Fruit fly (Drosophila melanogaster) whole organism, embryonic: ENCODE measurements around the gene Shaw.

Experiments
- Abd-B ChIP-seq: fragments of 200-800 bp; sonication (Bioruptor generic); optimal IDR thresholded peaks from 2 replicates; lab custom pipeline; 2018; ENCODE audit warnings: missing biosample characterization, mild to moderate bottlenecking, missing genetic modification characterization, moderate library complexity
- CG10209 ChIP-seq: fragments of 200-800 bp; sonication (Bioruptor generic); optimal IDR thresholded peaks from 3 replicates; lab custom pipeline; 2017; ENCODE audit warnings: missing biosample characterization, mild to moderate bottlenecking, missing genetic modification characterization, missing genetic modification reagents
- CG11723 ChIP-seq: fragments of 200-800 bp; sonication (Bioruptor generic); optimal IDR thresholded peaks from 2 replicates; lab custom pipeline; 2017; ENCODE audit warnings: missing biosample characterization, mild to moderate bottlenecking, missing genetic modification characterization
- CG12236 ChIP-seq: fragments of 200-800 bp; sonication (Bioruptor generic); optimal IDR thresholded peaks from 2 replicates; lab custom pipeline; 2016; ENCODE audit warnings: missing biosample characterization, missing genetic modification characterization
- CG14710 ChIP-seq: fragments of 200-800 bp; sonication (Bioruptor generic); optimal IDR thresholded peaks from 3 replicates; lab custom pipeline; 2019; ENCODE audit warnings: missing biosample characterization, mild to moderate bottlenecking, missing genetic modification characterization, moderate library complexity
- CG15601 ChIP-seq: fragments of 200-800 bp; sonication (Bioruptor generic); optimal IDR thresholded peaks from 3 replicates; lab custom pipeline; 2019; ENCODE audit warnings: missing biosample characterization, mild to moderate bottlenecking, missing genetic modification characterization, moderate library complexity
- CG16779 ChIP-seq: fragments of 200-800 bp; sonication (Bioruptor generic); IDR thresholded peaks from 2 replicates; pipeline ENCODE4 v1.3.6; 2022; ENCODE audit warnings: missing biosample characterization, missing genetic modification characterization
- CG2202 ChIP-seq: fragments of 200-800 bp; sonication (Bioruptor generic); optimal IDR thresholded peaks from 2 replicates; lab custom pipeline; 2018; ENCODE audit warnings: missing biosample characterization, mild to moderate bottlenecking, missing genetic modification characterization
- CG2678 ChIP-seq: fragments of 200-800 bp; sonication (Bioruptor generic); optimal IDR thresholded peaks from 3 replicates; lab custom pipeline; 2019; ENCODE audit warnings: missing biosample characterization, mild to moderate bottlenecking, missing genetic modification characterization, moderate library complexity
- CG2712 ChIP-seq: fragments of 200-800 bp; optimal IDR thresholded peaks from 3 replicates; lab custom pipeline; 2019; ENCODE audit warnings: missing biosample characterization, mild to moderate bottlenecking, missing genetic modification characterization, moderate library complexity
- CG31441 ChIP-seq: fragments of 200-800 bp; sonication (Bioruptor generic); IDR thresholded peaks from 2 replicates; pipeline ENCODE4 v1.3.6; 2022; ENCODE audit warnings: missing biosample characterization, missing genetic modification characterization
- CG32772 ChIP-seq: fragments of 200-800 bp; sonication (Bioruptor generic); IDR thresholded peaks from 2 replicates; pipeline ENCODE4 v1.3.6; 2022; ENCODE audit warnings: missing biosample characterization, missing genetic modification characterization
- CG33557 ChIP-seq: fragments of 200-800 bp; sonication (Bioruptor generic); optimal IDR thresholded peaks from 2 replicates; lab custom pipeline; 2019; ENCODE audit warnings: missing biosample characterization, mild to moderate bottlenecking, missing genetic modification characterization, moderate library complexity
- CG4282 ChIP-seq: fragments of 200-800 bp; sonication (Bioruptor generic); optimal IDR thresholded peaks from 2 replicates; lab custom pipeline; 2016; ENCODE audit warnings: missing biosample characterization, missing genetic modification characterization
- CG7556 ChIP-seq: fragments of 200-800 bp; sonication (Bioruptor generic); optimal IDR thresholded peaks from 2 replicates; lab custom pipeline; 2017; ENCODE audit warnings: missing biosample characterization, mild to moderate bottlenecking, missing genetic modification characterization
- CG8388 ChIP-seq: fragments of 200-800 bp; sonication (Bioruptor generic); optimal IDR thresholded peaks from 2 replicates; lab custom pipeline; 2019; ENCODE audit warnings: missing biosample characterization, mild to moderate bottlenecking, missing genetic modification characterization, moderate library complexity
- CG9437 ChIP-seq: fragments of 200-800 bp; sonication (Bioruptor generic); optimal IDR thresholded peaks from 2 replicates; lab custom pipeline; 2018; ENCODE audit warnings: missing biosample characterization, mild to moderate bottlenecking, missing genetic modification characterization
- Deaf1 ChIP-seq: fragments of 200-800 bp; optimal IDR thresholded peaks from 3 replicates; lab custom pipeline; 2019; ENCODE audit warnings: missing biosample characterization, mild to moderate bottlenecking, missing genetic modification characterization, moderate library complexity
- Eip74EF ChIP-seq, 2 experiments: fragments of 200-800 bp in 1 of 2; fragments of >200 bp in 1 of 2; sonication (Bioruptor generic) in 1 of 2; optimal IDR thresholded peaks; 2 replicates each; lab custom pipeline; 2017 to 2019; ENCODE audit warnings: missing biosample characterization in 2 of 2, missing genetic modification characterization in 2 of 2, mild to moderate bottlenecking in 1 of 2, moderate library complexity in 1 of 2
- Ets65A ChIP-seq: fragments of 200-800 bp; sonication (Bioruptor generic); peaks from one replicate; lab custom pipeline; 2016; ENCODE audit warnings: missing biosample characterization, missing genetic modification characterization
- Fer1 ChIP-seq: fragments of 200-800 bp; sonication (Bioruptor generic); optimal IDR thresholded peaks from 2 replicates; lab custom pipeline; 2017; ENCODE audit warnings: missing biosample characterization, mild to moderate bottlenecking, missing genetic modification characterization
- HLH3B ChIP-seq: fragments of 200-800 bp; sonication (Bioruptor generic); IDR thresholded peaks from 2 replicates; pipeline ENCODE4 v1.3.6; 2022; ENCODE audit warnings: missing biosample characterization, missing genetic modification characterization
- Hr78 ChIP-seq, 2 experiments: fragments of 200-800 bp in 1 of 2; fragments of >200 bp in 1 of 2; sonication (Bioruptor generic) in 1 of 2; optimal IDR thresholded peaks; 2 replicates each; lab custom pipeline; 2017 to 2019; ENCODE audit warnings: missing biosample characterization in 2 of 2, missing genetic modification characterization in 2 of 2, mild to moderate bottlenecking in 1 of 2, moderate library complexity in 1 of 2
- Nf-YC ChIP-seq: fragments of 200-800 bp; optimal IDR thresholded peaks from 3 replicates; lab custom pipeline; 2019; ENCODE audit warnings: missing biosample characterization, mild to moderate bottlenecking, missing genetic modification characterization, moderate library complexity
- NfI ChIP-seq: fragments of 200-800 bp; sonication (Bioruptor generic); optimal IDR thresholded peaks from 3 replicates; lab custom pipeline; 2018; ENCODE audit warnings: missing biosample characterization, mild to moderate bottlenecking, missing genetic modification characterization, moderate library complexity
- Sox100B ChIP-seq: fragments of 200-800 bp; sonication (Bioruptor generic); optimal IDR thresholded peaks from 3 replicates; lab custom pipeline; 2018; ENCODE audit warnings: missing biosample characterization, mild to moderate bottlenecking, missing genetic modification characterization
- Tbp ChIP-seq: fragments of >200 bp; optimal IDR thresholded peaks from 2 replicates; lab custom pipeline; 2018; ENCODE audit warnings: missing biosample characterization, missing genetic modification characterization
- bowl ChIP-seq: fragments of 200-800 bp; sonication (Bioruptor generic); IDR thresholded peaks from 2 replicates; pipeline ENCODE4 v1.3.6; 2022; ENCODE audit warnings: missing biosample characterization, missing genetic modification characterization
- bsh ChIP-seq, 2 experiments: fragments of 200-800 bp; sonication (Bioruptor generic); optimal IDR thresholded peaks; 2 replicates each; lab custom pipeline; 2017 to 2018; ENCODE audit warnings: mild to moderate bottlenecking in 2 of 2, missing biosample characterization in 2 of 2, missing genetic modification characterization in 2 of 2, moderate library complexity in 1 of 2
- danr ChIP-seq: fragments of 200-800 bp; sonication (Bioruptor generic); IDR thresholded peaks from 2 replicates; pipeline ENCODE4 v1.3.6; 2022; ENCODE audit warnings: missing biosample characterization, missing genetic modification characterization
- exex ChIP-seq: fragments of 200-800 bp; sonication (Bioruptor generic); optimal IDR thresholded peaks from 4 replicates; lab custom pipeline; 2018; ENCODE audit warnings: missing biosample characterization, mild to moderate bottlenecking, missing genetic modification characterization, moderate library complexity
- gcm ChIP-seq: fragments of 200-800 bp; sonication (Bioruptor generic); optimal IDR thresholded peaks from 2 replicates; lab custom pipeline; 2019; ENCODE audit warnings: missing biosample characterization, mild to moderate bottlenecking, missing genetic modification characterization, moderate library complexity
- hb ChIP-seq: fragments of 200-800 bp; sonication (Bioruptor generic); IDR thresholded peaks from 3 replicates; pipeline ENCODE4 v1.3.6; 2022; ENCODE audit warnings: missing biosample characterization, missing genetic modification characterization; ENCODE audit not compliant: partially characterized antibody
- odd ChIP-seq: fragments of 200-800 bp; sonication (Bioruptor generic); optimal IDR thresholded peaks from 2 replicates; lab custom pipeline; 2017; ENCODE audit warnings: missing biosample characterization, mild to moderate bottlenecking, missing genetic modification characterization
- row ChIP-seq: fragments of 200-800 bp; sonication (Bioruptor generic); IDR thresholded peaks from 3 replicates; pipeline ENCODE4 v1.3.6; 2022; ENCODE audit warnings: missing biosample characterization, missing genetic modification characterization
- scrt ChIP-seq: fragments of 200-800 bp; sonication (Bioruptor generic); optimal IDR thresholded peaks from 2 replicates; lab custom pipeline; 2018; ENCODE audit warnings: missing biosample characterization, mild to moderate bottlenecking, missing genetic modification characterization, moderate library complexity
- sqz ChIP-seq: fragments of 200-800 bp; sonication (Bioruptor generic); optimal IDR thresholded peaks from 3 replicates; lab custom pipeline; 2018; ENCODE audit warnings: missing biosample characterization, mild to moderate bottlenecking, missing genetic modification characterization
- wor ChIP-seq: fragments of 200-800 bp; sonication (Bioruptor generic); IDR thresholded peaks from 2 replicates; pipeline ENCODE4 v1.3.6; 2022; ENCODE audit warnings: missing biosample characterization, missing genetic modification characterization
- zen2 ChIP-seq: fragments of 200-800 bp; sonication (Bioruptor generic); IDR thresholded peaks from 3 replicates; pipeline ENCODE4 v1.3.6; 2022; ENCODE audit warnings: missing biosample characterization, missing genetic modification characterization; ENCODE audit not compliant: partially characterized antibody
- zf30C ChIP-seq: fragments of 200-800 bp; sonication (Bioruptor generic); optimal IDR thresholded peaks from 3 replicates; lab custom pipeline; 2018; ENCODE audit warnings: missing biosample characterization, mild to moderate bottlenecking, missing genetic modification characterization

Gene Shaw

DNA sequence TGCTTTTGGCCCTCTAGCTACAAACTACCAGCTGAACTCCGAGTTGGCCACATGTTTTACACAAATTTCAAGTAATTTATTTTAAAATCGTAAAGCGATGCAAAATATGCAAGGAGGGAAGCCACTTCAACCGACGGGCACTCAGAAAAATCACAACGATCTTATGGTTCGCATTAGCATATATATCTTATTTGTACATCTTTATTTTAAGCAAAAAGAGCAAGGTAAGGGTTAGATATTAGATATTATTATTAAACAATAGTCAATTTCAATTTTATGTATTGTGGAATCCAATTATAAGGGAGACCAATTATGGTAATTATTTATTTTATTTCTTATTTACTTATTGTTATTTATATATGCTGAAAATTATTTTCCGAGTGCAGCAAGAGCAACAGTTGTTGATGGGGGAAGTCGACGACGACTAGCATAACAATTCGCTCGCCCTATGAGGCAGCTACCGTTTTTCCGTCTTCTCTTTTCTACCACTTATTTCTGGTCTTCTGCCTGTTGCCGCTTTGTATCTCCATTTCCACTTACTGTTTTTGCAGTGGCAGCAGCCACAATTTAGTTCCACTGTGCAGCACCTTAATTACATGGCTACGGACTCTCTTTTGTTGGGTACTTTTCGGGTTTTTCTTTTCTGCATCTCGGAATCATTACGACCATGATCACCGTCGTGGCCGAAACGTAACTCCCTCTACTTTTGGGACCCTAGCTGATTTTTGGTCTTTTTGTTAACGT lies 51.9 kb downstream of the Shaw start (continued):
- TF ChIP-seq row (GFP tag; lab: Robert Waterston, UW) (peak; percentile 58), CG9437 (peak; percentile 14), exex (tag; lab: Kevin White, UChicago) (no peak), bowl (GFP tag; lab: Robert Waterston, UW) (0 out of 2 replicates have a peak, but pooled peaks have one; percentile 37), CG14710 (tag; lab: Kevin White, UChicago) (peak; percentile 76), zen2 (GFP tag; lab: Robert Waterston, UW) (no peak), NfI (no peak), CG16779 (GFP tag; lab: Robert Waterston, UW) (no peak), danr (GFP tag; lab: Robert Waterston, UW) (no peak), Deaf1 (tag; lab: Kevin White, UChicago) (peak; percentile 3), CG7556 (GFP tag; lab: Kevin White, UChicago) (peak; percentile 71), CG15601 (tag; lab: Kevin White, UChicago) (peak; percentile 70), sqz (GFP tag; lab: Kevin White, UChicago) (peak; percentile 34), HLH3B (GFP tag; lab: Robert Waterston, UW) (peak; percentile 45; the same call in 1 of the 2 replicates), hb (GFP tag; lab: Robert Waterston, UW) (no peak), Ets65A (GFP tag; lab: Kevin White, UChicago) (peak; percentile 33), CG12236 (no peak), CG2678 (tag; lab: Kevin White, UChicago) (peak; percentile 75), CG4282 (peak; percentile 39), Eip74EF (GFP tag; optimal IDR thresholded peaks at IDR 0.05; lab: Kevin White, UChicago) (peak in 1 of 2 experiments; percentile 80), odd (GFP tag; lab: Kevin White, UChicago) (peak; percentile 39), Hr78 (GFP tag; optimal IDR thresholded peaks at IDR 0.05; lab: Kevin White, UChicago) (peak in 1 of 2 experiments; percentile 53), scrt (GFP tag; lab: Kevin White, UChicago) (peak; percentile 15), Nf-YC (peak; percentile 10), CG10209 (GFP tag; lab: Kevin White, UChicago) (peak; percentile 40), Tbp (no peak), bsh (GFP tag; optimal IDR thresholded peaks at IDR 0.05; lab: Kevin White, UChicago) (peak; percentile 47 to 79), CG33557 (GFP tag; lab: Kevin White, UChicago) (peak; percentile 8), CG2712 (tag; lab: Kevin White, UChicago) (peak; percentile 85), CG2202 (peak; percentile 13), CG32772 (GFP tag; lab: Robert Waterston, UW) (0 out of 2 replicates have a peak, but pooled peaks have one; percentile 13), gcm (GFP tag; lab: Kevin White, UChicago) (peak; percentile 65), Sox100B (GFP tag; lab: Kevin White, UChicago) (peak; percentile 72), CG8388 (peak; percentile 54), wor (GFP tag; lab: Robert Waterston, UW) (peak; percentile 25; the same call in 1 of the 2 replicates), CG11723 (GFP tag; lab: Kevin White, UChicago) (peak; percentile 12), zf30C (GFP tag; lab: Kevin White, UChicago) (peak; percentile 70), Fer1 (peak; percentile 20), CG31441 (peak; percentile 79), Abd-B (GFP tag; lab: Kevin White, UChicago) (peak; percentile 62)
- TF ChIP-seq, all 482 proteins: peak for 140
